Worm (Caenorhabditis elegans): ENCODE results near the gene abts-2.

DNA sequence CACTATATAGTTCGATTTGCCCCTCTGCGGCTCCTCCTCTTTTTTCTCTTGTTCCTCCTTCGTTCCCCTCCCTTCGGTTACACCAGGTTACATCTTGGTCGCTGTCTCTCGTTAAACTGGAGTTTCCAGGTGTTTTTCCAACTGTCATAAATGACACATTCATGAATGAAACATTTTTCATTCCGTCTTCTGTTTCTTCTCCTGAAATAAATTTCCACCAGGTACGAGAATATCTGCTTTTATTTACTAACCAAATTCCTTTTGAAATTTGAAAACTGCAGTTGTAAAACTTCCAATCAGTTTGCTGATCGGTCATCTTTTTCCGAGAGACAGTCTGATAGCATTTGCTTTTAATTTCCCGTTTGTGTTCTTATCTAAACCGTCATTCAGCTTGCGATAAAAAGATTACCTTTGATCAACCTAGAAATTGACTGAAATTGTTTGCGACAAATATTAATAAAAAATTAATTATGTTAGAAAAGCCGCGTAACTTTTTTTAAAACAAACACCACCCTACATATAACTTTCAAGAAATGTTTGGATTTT lies 29.2 kb upstream of the abts-2 start, which contains the start of gene C35C5.10:
- TF ChIP-seq cog-1 (tag; optimal IDR thresholded peaks at IDR 0.05) (no peak), ztf-23 (GFP tag; IDR thresholded peaks at IDR 0.05) (no peak), ztf-29 (GFP tag; IDR thresholded peaks at IDR 0.05) (no peak), flt-1 (GFP tag; IDR thresholded peaks at IDR 0.05) (no peak), med-1 (GFP tag; optimal IDR thresholded peaks at IDR 0.05; ENCODE audit: insufficient read depth) (no peak), T22C8.4 (GFP tag; IDR thresholded peaks at IDR 0.05) (no peak), tab-1 (GFP tag; IDR thresholded peaks at IDR 0.05) (no peak)
